Fruit fly (Drosophila melanogaster): ENCODE results near the gene Graf.

The Graf gene

dm6 chrX:15760447-15761297, at the start of gene Graf, which contains the start of gene mRpL3 (continued):
- TF ChIP-seq her (GFP tag; optimal IDR thresholded peaks at IDR 0.05) (no peak), Hr39 (optimal IDR thresholded peaks at IDR 0.05) (no peak), CG3065 (GFP tag; optimal IDR thresholded peaks at IDR 0.05) (no peak), CG9817 (tag; optimal IDR thresholded peaks at IDR 0.05) (no peak), tx (GFP tag; optimal IDR thresholded peaks at IDR 0.05) (no peak), sr (GFP tag; IDR thresholded peaks at IDR 0.05) (no peak), Sin3A (optimal IDR thresholded peaks at IDR 0.05) (peak; percentile 48), E2f1 (GFP tag; IDR thresholded peaks at IDR 0.05) (no peak), psq (GFP tag; optimal IDR thresholded peaks at IDR 0.05) (no peak), inv (GFP tag; IDR thresholded peaks at IDR 0.05; ENCODE audit: partially characterized antibody) (peak; percentile 88), unc-4 (GFP tag; IDR thresholded peaks at IDR 0.05; ENCODE audit: partially characterized antibody) (peak; percentile 80), CG3281 (GFP tag; optimal IDR thresholded peaks at IDR 0.05) (no peak), CG2875 (GFP tag; optimal IDR thresholded peaks at IDR 0.05) (no peak), odd (GFP tag; optimal IDR thresholded peaks at IDR 0.05) (no peak), CG2120 (GFP tag; optimal IDR thresholded peaks at IDR 0.05) (peak; percentile 5), bigmax (GFP tag; optimal IDR thresholded peaks at IDR 0.05) (no peak), CG7987 (GFP tag; optimal IDR thresholded peaks at IDR 0.05) (no peak), CG4424 (GFP tag; optimal IDR thresholded peaks at IDR 0.05) (peak; percentile 12), CG15011 (GFP tag; optimal IDR thresholded peaks at IDR 0.05) (no peak), kay (GFP tag; optimal IDR thresholded peaks at IDR 0.05) (no peak), Hey (tag; optimal IDR thresholded peaks at IDR 0.05) (no peak), CG10543 (GFP tag; optimal IDR thresholded peaks at IDR 0.05) (no peak), CG5953 (GFP tag; IDR thresholded peaks at IDR 0.05) (no peak), pita (GFP tag; optimal IDR thresholded peaks at IDR 0.05) (no peak), CG10321 (GFP tag; IDR thresholded peaks at IDR 0.05) (no peak), CG11696 (GFP tag; IDR thresholded peaks at IDR 0.05) (no peak), Blimp-1 (GFP tag; optimal IDR thresholded peaks at IDR 0.05) (no peak), CG10565 (GFP tag; optimal IDR thresholded peaks at IDR 0.05) (no peak), CG1024 (GFP tag; IDR thresholded peaks at IDR 0.05) (peak; percentile 11; the same call in 1 of the 2 replicates), Sox100B (GFP tag; optimal IDR thresholded peaks at IDR 0.05) (no peak), fu2 (GFP tag; optimal IDR thresholded peaks at IDR 0.05) (no peak), Six4 (GFP tag; optimal IDR thresholded peaks at IDR 0.05) (no peak), sim (GFP tag; IDR thresholded peaks at IDR 0.05) (no peak), Ssrp (tag; optimal IDR thresholded peaks at IDR 0.05) (no peak), CG1832 (GFP tag; optimal IDR thresholded peaks at IDR 0.05) (no peak), gce (GFP tag; IDR thresholded peaks at IDR 0.05) (no peak), Bteb2 (GFP tag; optimal IDR thresholded peaks at IDR 0.05) (no peak), mirr (GFP tag; optimal IDR thresholded peaks at IDR 0.05) (no peak), otp (GFP tag; IDR thresholded peaks at IDR 0.05) (no peak), CG7786 (GFP tag; optimal IDR thresholded peaks at IDR 0.05) (no peak), Myb (GFP tag; optimal IDR thresholded peaks at IDR 0.05) (no peak), hbn (GFP tag; IDR thresholded peaks at IDR 0.05; ENCODE audit: partially characterized antibody) (peak; percentile 77), PHDP (tag; optimal IDR thresholded peaks at IDR 0.05) (no peak), CG12071 (GFP tag; optimal IDR thresholded peaks at IDR 0.05) (no peak), CG31388 (GFP tag; optimal IDR thresholded peaks at IDR 0.05) (no peak), CG13424 (tag; optimal IDR thresholded peaks at IDR 0.05) (no peak), cwo (GFP tag; optimal IDR thresholded peaks at IDR 0.05) (no peak), Atf6 (GFP tag; IDR thresholded peaks at IDR 0.05) (no peak), CG17612 (GFP tag; IDR thresholded peaks at IDR 0.05) (no peak), Nf-YB (GFP tag; optimal IDR thresholded peaks at IDR 0.05) (no peak)
